Worm (Caenorhabditis elegans) whole organism, late embryonic: ENCODE data around the gene C16A3.2.
A peak's percentile ranks its signal among the peaks of the same experiment; 100 is the strongest.

Source experiments
- ahr-1 ChIP-seq: sonication (generic microtip); optimal IDR thresholded peaks from 2 replicates; lab custom pipeline; 2016; ENCODE audit warnings: missing genetic modification characterization, missing compliant biosample characterization
- ama-1 ChIP-seq: fragments of 150-350 bp; optimal IDR thresholded peaks from 2 replicates; lab custom pipeline; 2014
- ceh-18 ChIP-seq: sonication (generic microtip); optimal IDR thresholded peaks from 2 replicates; lab custom pipeline; 2016; ENCODE audit warnings: missing genetic modification characterization, missing compliant biosample characterization
- ceh-2 ChIP-seq: sonication (generic microtip); optimal IDR thresholded peaks from 2 replicates; lab custom pipeline; 2016; ENCODE audit warnings: missing genotype, missing genetic modification characterization, missing compliant biosample characterization
- ceh-24 ChIP-seq: sonication (generic microtip); optimal IDR thresholded peaks from 2 replicates; lab custom pipeline; 2016; ENCODE audit warnings: mild to moderate bottlenecking, missing genetic modification characterization, missing compliant biosample characterization
- ceh-30 ChIP-seq: fragments of 150-350 bp; optimal IDR thresholded peaks from 2 replicates; lab custom pipeline; 2014; ENCODE audit warnings: missing biosample characterization, missing genetic modification characterization
- ceh-31 ChIP-seq: sonication (generic microtip); optimal IDR thresholded peaks from 2 replicates; lab custom pipeline; 2016; ENCODE audit warnings: missing genetic modification characterization, missing compliant biosample characterization
- ceh-34 ChIP-seq: sonication (generic microtip); optimal IDR thresholded peaks from 2 replicates; lab custom pipeline; 2016; ENCODE audit warnings: mild to moderate bottlenecking, missing genetic modification characterization, missing compliant biosample characterization
- ceh-45 ChIP-seq: fragments of 200-800 bp; sonication (Bioruptor generic); IDR thresholded peaks from 2 replicates; pipeline ENCODE4 v1.3.6; 2022; ENCODE audit warnings: missing genetic modification reagents, missing genetic modification characterization, missing compliant biosample characterization
- ceh-48 ChIP-seq: sonication (generic microtip); optimal IDR thresholded peaks from 2 replicates; lab custom pipeline; 2016; ENCODE audit warnings: missing genetic modification characterization, inconsistent platforms, missing compliant biosample characterization
- che-1 ChIP-seq: sonication (generic microtip); optimal IDR thresholded peaks from 2 replicates; lab custom pipeline; 2016; ENCODE audit warnings: mild to moderate bottlenecking, missing genetic modification characterization, missing compliant biosample characterization
- dve-1 ChIP-seq: sonication (generic microtip); optimal IDR thresholded peaks from 2 replicates; lab custom pipeline; 2017; ENCODE audit warnings: antibody characterized with exemption, mild to moderate bottlenecking, missing genetic modification characterization, missing compliant biosample characterization
- elt-2 ChIP-seq: sonication (generic microtip); optimal IDR thresholded peaks from 2 replicates; lab custom pipeline; 2016; ENCODE audit warnings: missing genetic modification reagents, missing genetic modification characterization, missing compliant biosample characterization
- elt-4 ChIP-seq: sonication (generic microtip); optimal IDR thresholded peaks from 2 replicates; lab custom pipeline; 2016; ENCODE audit warnings: missing genetic modification characterization, missing compliant biosample characterization
- ets-4 ChIP-seq: sonication (generic microtip); optimal IDR thresholded peaks from 2 replicates; lab custom pipeline; 2016; ENCODE audit warnings: missing genetic modification characterization, missing compliant biosample characterization
- fkh-6 ChIP-seq: sonication (generic microtip); optimal IDR thresholded peaks from 2 replicates; lab custom pipeline; 2016; ENCODE audit warnings: missing genetic modification characterization, missing compliant biosample characterization
- hlh-30 ChIP-seq: sonication (generic microtip); optimal IDR thresholded peaks from 2 replicates; lab custom pipeline; 2017; ENCODE audit warnings: antibody characterized with exemption, missing genetic modification characterization, missing compliant biosample characterization; ENCODE audit not compliant: insufficient read depth
- hlh-6 ChIP-seq: sonication (generic microtip); optimal IDR thresholded peaks from 2 replicates; lab custom pipeline; 2016; ENCODE audit warnings: missing genotype, missing genetic modification characterization, missing compliant biosample characterization
- nfya-1 ChIP-seq: sonication (generic microtip); optimal IDR thresholded peaks from 2 replicates; lab custom pipeline; 2017; ENCODE audit warnings: missing genetic modification characterization, mild to moderate bottlenecking, missing compliant biosample characterization, antibody characterized with exemption, moderate library complexity
- odd-2 ChIP-seq: sonication (generic microtip); optimal IDR thresholded peaks from 2 replicates; lab custom pipeline; 2017; ENCODE audit warnings: antibody characterized with exemption, mild to moderate bottlenecking, missing genetic modification characterization, missing compliant biosample characterization
- pat-9 ChIP-seq: fragments of 200-800 bp; sonication (Bioruptor generic); optimal IDR thresholded peaks from 2 replicates; lab custom pipeline; 2018; ENCODE audit warnings: mild to moderate bottlenecking, missing genetic modification characterization, moderate library complexity, missing compliant biosample characterization
- pax-1 ChIP-seq: fragments of 150-350 bp; optimal IDR thresholded peaks from 2 replicates; lab custom pipeline; 2014; ENCODE audit warnings: missing biosample characterization, missing genetic modification characterization
- pha-4 ChIP-seq: fragments of 150-350 bp; optimal IDR thresholded peaks from 2 replicates; lab custom pipeline; 2018; ENCODE audit warnings: missing biosample characterization, missing genetic modification reagents, missing genetic modification characterization
- pqm-1 ChIP-seq: sonication (generic microtip); optimal IDR thresholded peaks from 2 replicates; lab custom pipeline; 2016; ENCODE audit warnings: missing genetic modification characterization, missing compliant biosample characterization
- pros-1 ChIP-seq: fragments of 150-350 bp; optimal IDR thresholded peaks from 2 replicates; lab custom pipeline; 2014; ENCODE audit warnings: missing biosample characterization, missing genetic modification reagents, missing genetic modification characterization
- ref-2 ChIP-seq: sonication (generic microtip); optimal IDR thresholded peaks from 2 replicates; lab custom pipeline; 2016; ENCODE audit warnings: missing genetic modification characterization, missing compliant biosample characterization
- rnt-1 ChIP-seq: sonication (generic microtip); optimal IDR thresholded peaks from 2 replicates; lab custom pipeline; 2016; ENCODE audit warnings: missing genetic modification characterization, missing compliant biosample characterization
- sox-4 ChIP-seq: sonication (generic microtip); optimal IDR thresholded peaks from 2 replicates; lab custom pipeline; 2017; ENCODE audit warnings: mild to moderate bottlenecking, missing genetic modification characterization, inconsistent platforms, missing compliant biosample characterization
- tbx-2 ChIP-seq: sonication (generic microtip); optimal IDR thresholded peaks from 2 replicates; lab custom pipeline; 2016; ENCODE audit warnings: missing genetic modification characterization, missing compliant biosample characterization
- tbx-7 ChIP-seq: sonication (generic microtip); optimal IDR thresholded peaks from 2 replicates; lab custom pipeline; 2016; ENCODE audit warnings: missing genotype, missing genetic modification characterization, missing compliant biosample characterization
- ttx-3 ChIP-seq: sonication (generic microtip); optimal IDR thresholded peaks from 2 replicates; lab custom pipeline; 2016; ENCODE audit warnings: missing genetic modification reagents, missing genetic modification characterization, missing compliant biosample characterization
- unc-3 ChIP-seq, 2 experiments: fragments of 200-800 bp in 1 of 2; sonication (Bioruptor generic) in 1 of 2; sonication (generic microtip) in 1 of 2; conservative IDR thresholded peaks in 1 of 2; optimal IDR thresholded peaks in 1 of 2; 2 replicates each; pipeline versions ENCODE4 v1.3.6 to Lab custom; 2016 to 2022; ENCODE audit warnings: missing compliant biosample characterization in 2 of 2, missing genetic modification characterization in 2 of 2, missing genetic modification reagents in 1 of 2
- unc-42 ChIP-seq: sonication (generic microtip); optimal IDR thresholded peaks from 2 replicates; lab custom pipeline; 2016; ENCODE audit warnings: missing genotype, missing genetic modification characterization, missing compliant biosample characterization
- unc-55 ChIP-seq: sonication (generic microtip); optimal IDR thresholded peaks from 2 replicates; lab custom pipeline; 2017; ENCODE audit warnings: missing biosample characterization, missing genetic modification reagents, missing genetic modification characterization
- ztf-16 ChIP-seq: sonication (generic microtip); optimal IDR thresholded peaks from 2 replicates; lab custom pipeline; 2017; ENCODE audit warnings: missing genetic modification characterization, missing compliant biosample characterization

C16A3.2 gene

ce11 chrIII:6374947-6375415 lies 14.7 kb upstream of the C16A3.2 start, which contains the start of the genes rps-13 and nfx-1:
rps-13 (minus strand) TSS chrIII:6374997.
nfx-1 (plus strand) TSS chrIII:6375379.
- TF ChIP-seq dve-1 (tag; lab: Kevin White, UChicago) (peak; percentile 14), hlh-30 (tag; lab: Kevin White, UChicago) (peak; percentile 78), unc-55 (GFP tag; lab: Kevin White, UChicago) (peak; percentile 57), elt-4 (tag; lab: Kevin White, UChicago) (no peak), elt-2 (tag; lab: Kevin White, UChicago) (peak; percentile 36), ahr-1 (tag; lab: Kevin White, UChicago) (no peak), ceh-48 (tag; lab: Kevin White, UChicago) (peak; percentile 50), ets-4 (tag; lab: Kevin White, UChicago) (peak; percentile 25), ref-2 (peak; percentile 35), ceh-30 (tag; lab: Kevin White, UChicago) (peak; percentile 87), pat-9 (tag; lab: Kevin White, UChicago) (no peak), pqm-1 (tag; lab: Kevin White, UChicago) (no peak), unc-42 (tag; lab: Kevin White, UChicago) (peak; percentile 38), ceh-2 (tag; lab: Kevin White, UChicago) (peak; percentile 10), tbx-2 (tag; lab: Kevin White, UChicago) (peak; percentile 46), ceh-31 (tag; lab: Kevin White, UChicago) (peak; percentile 61), rnt-1 (tag; lab: Kevin White, UChicago) (peak; percentile 66), nfya-1 (peak; percentile 93), hlh-6 (no peak), odd-2 (tag; lab: Kevin White, UChicago) (no peak), ceh-18 (tag; lab: Kevin White, UChicago) (peak; percentile 50), ceh-34 (tag; lab: Kevin White, UChicago) (peak; percentile 43), ztf-16 (tag; lab: Kevin White, UChicago) (no peak), ceh-24 (tag; lab: Kevin White, UChicago) (no peak)

ce11 chrIII:6379129-6379528 lies 10.5 kb upstream of the C16A3.2 start, which contains the start of gene C16A3.6:
C16A3.6 (plus strand) TSS chrIII:6379212.
- TF ChIP-seq hlh-30 (tag; lab: Kevin White, UChicago) (peak; percentile 25), unc-3 (GFP tag; conservative IDR thresholded peaks at IDR 0.05; lab: Robert Waterston, UW) (no peak), unc-3 (tag; optimal IDR thresholded peaks at IDR 0.05; lab: Kevin White, UChicago) (no peak)
- TF ChIP-seq, all 69 proteins: peak for 1

ce11 chrIII:6380472-6380871 lies 9.2 kb upstream of the C16A3.2 start, which contains the start of gene C16A3.5:
C16A3.5 (plus strand) TSS chrIII:6380772.
- TF ChIP-seq ceh-45 (GFP tag; lab: Robert Waterston, UW) (no peak), pax-1 (no peak), nfya-1 (no peak), ttx-3 (tag; lab: Kevin White, UChicago) (no peak), rnt-1 (tag; lab: Kevin White, UChicago) (no peak), pha-4 (no peak), ceh-48 (tag; lab: Kevin White, UChicago) (no peak)

ce11 chrIII:6381584-6382391 lies 7.8 kb upstream of the C16A3.2 start, which contains the start of gene znf-622:
znf-622 (plus strand) TSS chrIII:6381634.
- TF ChIP-seq ama-1 (lab: Kevin White, UChicago), result no peak
- no peak for TF ChIP-seq pat-9 (tag; lab: Kevin White, UChicago)
- no peak for TF ChIP-seq tbx-7 (tag; lab: Kevin White, UChicago)
- TF ChIP-seq sox-4 (tag; lab: Kevin White, UChicago), result no peak
- no peak for TF ChIP-seq che-1
- no peak for TF ChIP-seq fkh-6 (tag; lab: Kevin White, UChicago)
- no peak for TF ChIP-seq pros-1 (tag; lab: Kevin White, UChicago)
